Fruit fly (Drosophila melanogaster) whole organism, embryonic: Measurements from ENCODE around the gene ng2.

Experiments used
- Adf1 ChIP-seq: fragments of 200-800 bp; sonication (Bioruptor generic); IDR thresholded peaks from 2 replicates; pipeline ENCODE4 v1.3.6; 2022; ENCODE audit warnings: missing biosample characterization, missing genetic modification characterization
- Atf6 ChIP-seq: fragments of 200-800 bp; sonication (Bioruptor generic); IDR thresholded peaks from 2 replicates; pipeline ENCODE4 v1.3.6; 2022; ENCODE audit warnings: missing biosample characterization, missing genetic modification characterization
- Awh ChIP-seq: fragments of 200-800 bp; sonication (Bioruptor generic); IDR thresholded peaks from 2 replicates; pipeline ENCODE4, ENCODE4 v1.3.6; 2022; ENCODE audit warnings: missing biosample characterization, missing genetic modification characterization
- C15 ChIP-seq: fragments of 200-800 bp; sonication (Bioruptor generic); IDR thresholded peaks from 3 replicates; pipeline ENCODE4 v1.3.6; 2022; ENCODE audit warnings: missing biosample characterization, missing genetic modification characterization
- CG10147 ChIP-seq: fragments of 200-800 bp; sonication (Bioruptor generic); optimal IDR thresholded peaks from 2 replicates; lab custom pipeline; 2019; ENCODE audit warnings: missing biosample characterization, mild to moderate bottlenecking, missing genetic modification characterization, moderate library complexity
- CG10431 ChIP-seq: fragments of 200-800 bp; sonication (Bioruptor generic); optimal IDR thresholded peaks from 3 replicates; lab custom pipeline; 2018; ENCODE audit warnings: missing biosample characterization, mild to moderate bottlenecking, missing genetic modification characterization
- CG10654 ChIP-seq: fragments of 200-800 bp; sonication (Bioruptor generic); optimal IDR thresholded peaks from 2 replicates; lab custom pipeline; 2016; ENCODE audit warnings: missing biosample characterization, missing genetic modification characterization
- CG11085 ChIP-seq: fragments of 200-800 bp; sonication (Bioruptor generic); IDR thresholded peaks from 2 replicates; pipeline ENCODE4 v1.3.6; 2022; ENCODE audit warnings: missing biosample characterization, missing genetic modification characterization
- CG11504 ChIP-seq: fragments of 200-800 bp; sonication (Bioruptor generic); optimal IDR thresholded peaks from 3 replicates; lab custom pipeline; 2019; ENCODE audit warnings: missing biosample characterization, mild to moderate bottlenecking, missing genetic modification characterization, moderate library complexity
- CG12071 ChIP-seq: fragments of 200-800 bp; sonication (Bioruptor generic); optimal IDR thresholded peaks from 3 replicates; lab custom pipeline; 2018; ENCODE audit warnings: missing biosample characterization, mild to moderate bottlenecking, missing genetic modification characterization
- CG12104 ChIP-seq: fragments of 200-800 bp; sonication (Bioruptor generic); optimal IDR thresholded peaks from 3 replicates; lab custom pipeline; 2016; ENCODE audit warnings: missing biosample characterization, missing genetic modification characterization
- CG1602 ChIP-seq: fragments of 200-800 bp; sonication (Bioruptor generic); optimal IDR thresholded peaks from 3 replicates; lab custom pipeline; 2016; ENCODE audit warnings: missing biosample characterization, missing genetic modification characterization
- CG16815 ChIP-seq: fragments of 200-800 bp; sonication (Bioruptor generic); optimal IDR thresholded peaks from 3 replicates; lab custom pipeline; 2017; ENCODE audit warnings: missing biosample characterization, mild to moderate bottlenecking, missing genetic modification characterization
- CG18764 ChIP-seq: fragments of 200-800 bp; sonication (Bioruptor generic); optimal IDR thresholded peaks from 3 replicates; lab custom pipeline; 2016; ENCODE audit warnings: missing biosample characterization, missing genetic modification characterization
- CG2712 ChIP-seq: fragments of 200-800 bp; optimal IDR thresholded peaks from 3 replicates; lab custom pipeline; 2019; ENCODE audit warnings: missing biosample characterization, mild to moderate bottlenecking, missing genetic modification characterization, moderate library complexity
- CG2889 ChIP-seq: fragments of 200-800 bp; sonication (Bioruptor generic); IDR thresholded peaks from 3 replicates; pipeline ENCODE4 v1.3.6; 2022; ENCODE audit warnings: missing biosample characterization, missing genetic modification characterization
- CG30020 ChIP-seq: fragments of 200-800 bp; optimal IDR thresholded peaks from 2 replicates; lab custom pipeline; 2019; ENCODE audit warnings: missing biosample characterization, mild to moderate bottlenecking, missing genetic modification characterization, moderate library complexity
- CG32532 ChIP-seq: fragments of 200-800 bp; sonication (Bioruptor generic); IDR thresholded peaks from 2 replicates; pipeline ENCODE4 v1.3.6; 2022; ENCODE audit warnings: missing biosample characterization, missing genetic modification characterization
- CG34224 ChIP-seq: fragments of 200-800 bp; sonication (Bioruptor generic); IDR thresholded peaks from 3 replicates; pipeline ENCODE4 v1.3.6; 2022; ENCODE audit warnings: missing biosample characterization, missing genetic modification characterization; ENCODE audit not compliant: partially characterized antibody
- CG42726 ChIP-seq: fragments of 200-800 bp; sonication (Bioruptor generic); IDR thresholded peaks from 2 replicates; pipeline ENCODE4 v1.3.6; 2022; ENCODE audit warnings: missing biosample characterization, missing genetic modification characterization; ENCODE audit not compliant: partially characterized antibody
- CG4360 ChIP-seq: fragments of 200-800 bp; sonication (Bioruptor generic); IDR thresholded peaks from 2 replicates; pipeline ENCODE4 v1.3.6; 2022; ENCODE audit warnings: missing biosample characterization, missing genetic modification characterization
- CG5180 ChIP-seq: fragments of 200-800 bp; sonication (Bioruptor generic); optimal IDR thresholded peaks from 3 replicates; lab custom pipeline; 2017; ENCODE audit warnings: missing biosample characterization, missing genetic modification characterization, mild to moderate bottlenecking, moderate library complexity, missing genetic modification reagents
- CG8089 ChIP-seq: fragments of 200-800 bp; sonication (Bioruptor generic); optimal IDR thresholded peaks from 3 replicates; lab custom pipeline; 2016; ENCODE audit warnings: missing biosample characterization, missing genetic modification characterization
- CG9437 ChIP-seq: fragments of 200-800 bp; sonication (Bioruptor generic); optimal IDR thresholded peaks from 2 replicates; lab custom pipeline; 2018; ENCODE audit warnings: missing biosample characterization, mild to moderate bottlenecking, missing genetic modification characterization
- CTCF ChIP-seq: fragments of 200-800 bp; sonication (Bioruptor generic); optimal IDR thresholded peaks from 2 replicates; lab custom pipeline; 2017; ENCODE audit warnings: missing biosample characterization, mild to moderate bottlenecking, missing genetic modification characterization, moderate library complexity
- Dll ChIP-seq: fragments of 200-800 bp; sonication (Bioruptor generic); IDR thresholded peaks from 4 replicates; pipeline ENCODE4 v1.3.6; 2022; ENCODE audit warnings: missing biosample characterization, missing genetic modification characterization; ENCODE audit not compliant: partially characterized antibody
- HHEX ChIP-seq: fragments of 200-800 bp; sonication (Bioruptor generic); optimal IDR thresholded peaks from 3 replicates; lab custom pipeline; 2017; ENCODE audit warnings: missing biosample characterization, mild to moderate bottlenecking, missing genetic modification characterization, missing genetic modification reagents
- Med ChIP-seq: fragments of 200-800 bp; sonication (Bioruptor generic); peaks from one replicate; lab custom pipeline; 2016; ENCODE audit warnings: missing biosample characterization, missing genetic modification characterization, mild to moderate bottlenecking, inconsistent platforms, moderate library complexity
- Myb ChIP-seq: fragments of 200-800 bp; sonication (Bioruptor generic); optimal IDR thresholded peaks from 2 replicates; lab custom pipeline; 2016; ENCODE audit warnings: missing biosample characterization, missing genetic modification characterization
- Nf-YB ChIP-seq: fragments of 200-800 bp; sonication (Bioruptor generic); optimal IDR thresholded peaks from 3 replicates; lab custom pipeline; 2019; ENCODE audit warnings: missing biosample characterization, mild to moderate bottlenecking, missing genetic modification characterization, moderate library complexity
- PHDP ChIP-seq: fragments of 200-800 bp; sonication (Bioruptor generic); optimal IDR thresholded peaks from 3 replicates; lab custom pipeline; 2018; ENCODE audit warnings: missing biosample characterization, mild to moderate bottlenecking, missing genetic modification characterization, moderate library complexity
- Rfx ChIP-seq: fragments of 200-800 bp; sonication (Bioruptor generic); IDR thresholded peaks from 2 replicates; pipeline ENCODE4 v1.3.6; 2022; ENCODE audit warnings: missing biosample characterization, missing genetic modification characterization
- Rx ChIP-seq: fragments of 200-800 bp; sonication (Bioruptor generic); IDR thresholded peaks from 2 replicates; pipeline ENCODE4 v1.3.6; 2022; ENCODE audit warnings: missing biosample characterization, missing genetic modification characterization
- Sox100B ChIP-seq: fragments of 200-800 bp; sonication (Bioruptor generic); optimal IDR thresholded peaks from 3 replicates; lab custom pipeline; 2018; ENCODE audit warnings: missing biosample characterization, mild to moderate bottlenecking, missing genetic modification characterization
- Xbp1 ChIP-seq: fragments of 200-800 bp; sonication (Bioruptor generic); optimal IDR thresholded peaks from 3 replicates; lab custom pipeline; 2016; ENCODE audit warnings: missing biosample characterization, mild to moderate bottlenecking, missing genetic modification characterization
- dan ChIP-seq: fragments of 200-800 bp; sonication (Bioruptor generic); IDR thresholded peaks from 2 replicates; pipeline ENCODE4 v1.3.6; 2022; ENCODE audit warnings: missing biosample characterization, missing genetic modification characterization
- dmrt99B ChIP-seq: fragments of 200-800 bp; sonication (Bioruptor generic); optimal IDR thresholded peaks from 2 replicates; lab custom pipeline; 2018; ENCODE audit warnings: missing biosample characterization, mild to moderate bottlenecking, missing genetic modification characterization, moderate library complexity
- dpn ChIP-seq, 2 experiments: fragments of 200-800 bp; sonication (Bioruptor generic); optimal IDR thresholded peaks; 3 replicates each; lab custom pipeline; 2016; ENCODE audit warnings: missing biosample characterization in 2 of 2, missing genetic modification characterization in 2 of 2
- esg ChIP-seq: fragments of 200-800 bp; sonication (Bioruptor generic); conservative IDR thresholded peaks from 2 replicates; pipeline ENCODE4 v1.3.6; 2022; ENCODE audit warnings: missing biosample characterization, missing genetic modification characterization
- fd96Cb ChIP-seq: fragments of 200-800 bp; sonication (Bioruptor generic); optimal IDR thresholded peaks from 2 replicates; lab custom pipeline; 2018; ENCODE audit warnings: missing biosample characterization, mild to moderate bottlenecking, missing genetic modification characterization, moderate library complexity
- gce ChIP-seq: fragments of 200-800 bp; sonication (Bioruptor generic); IDR thresholded peaks from 3 replicates; pipeline ENCODE4 v1.3.6; 2022; ENCODE audit warnings: missing biosample characterization, missing genetic modification characterization
- mam ChIP-seq: fragments of 200-800 bp; sonication (Bioruptor generic); optimal IDR thresholded peaks from 3 replicates; lab custom pipeline; 2016; ENCODE audit warnings: missing biosample characterization, missing genetic modification characterization
- scrt ChIP-seq: fragments of 200-800 bp; sonication (Bioruptor generic); optimal IDR thresholded peaks from 2 replicates; lab custom pipeline; 2018; ENCODE audit warnings: missing biosample characterization, mild to moderate bottlenecking, missing genetic modification characterization, moderate library complexity
- slbo ChIP-seq: fragments of 200-800 bp; sonication (Bioruptor generic); IDR thresholded peaks from 2 replicates; pipeline ENCODE4 v1.3.6; 2022; ENCODE audit warnings: missing biosample characterization, missing genetic modification characterization
- stwl ChIP-seq: fragments of 200-800 bp; sonication (Bioruptor generic); optimal IDR thresholded peaks from 3 replicates; lab custom pipeline; 2018; ENCODE audit warnings: missing biosample characterization, mild to moderate bottlenecking, missing genetic modification characterization, moderate library complexity
- toy ChIP-seq: fragments of 200-800 bp; sonication (Bioruptor generic); IDR thresholded peaks from 2 replicates; pipeline ENCODE4 v1.3.6; 2022; ENCODE audit warnings: missing biosample characterization, missing genetic modification characterization
- ttk ChIP-seq: fragments of 200-800 bp; sonication (Bioruptor generic); IDR thresholded peaks from 2 replicates; pipeline ENCODE4 v2.1.2; 2022; ENCODE audit warnings: missing biosample characterization, missing genetic modification characterization
- tx ChIP-seq: fragments of 200-800 bp; sonication (Bioruptor generic); optimal IDR thresholded peaks from 2 replicates; lab custom pipeline; 2016; ENCODE audit warnings: missing biosample characterization, missing genetic modification characterization
- wor ChIP-seq: fragments of 200-800 bp; sonication (Bioruptor generic); IDR thresholded peaks from 2 replicates; pipeline ENCODE4 v1.3.6; 2022; ENCODE audit warnings: missing biosample characterization, missing genetic modification characterization

ng2 gene

DNA sequence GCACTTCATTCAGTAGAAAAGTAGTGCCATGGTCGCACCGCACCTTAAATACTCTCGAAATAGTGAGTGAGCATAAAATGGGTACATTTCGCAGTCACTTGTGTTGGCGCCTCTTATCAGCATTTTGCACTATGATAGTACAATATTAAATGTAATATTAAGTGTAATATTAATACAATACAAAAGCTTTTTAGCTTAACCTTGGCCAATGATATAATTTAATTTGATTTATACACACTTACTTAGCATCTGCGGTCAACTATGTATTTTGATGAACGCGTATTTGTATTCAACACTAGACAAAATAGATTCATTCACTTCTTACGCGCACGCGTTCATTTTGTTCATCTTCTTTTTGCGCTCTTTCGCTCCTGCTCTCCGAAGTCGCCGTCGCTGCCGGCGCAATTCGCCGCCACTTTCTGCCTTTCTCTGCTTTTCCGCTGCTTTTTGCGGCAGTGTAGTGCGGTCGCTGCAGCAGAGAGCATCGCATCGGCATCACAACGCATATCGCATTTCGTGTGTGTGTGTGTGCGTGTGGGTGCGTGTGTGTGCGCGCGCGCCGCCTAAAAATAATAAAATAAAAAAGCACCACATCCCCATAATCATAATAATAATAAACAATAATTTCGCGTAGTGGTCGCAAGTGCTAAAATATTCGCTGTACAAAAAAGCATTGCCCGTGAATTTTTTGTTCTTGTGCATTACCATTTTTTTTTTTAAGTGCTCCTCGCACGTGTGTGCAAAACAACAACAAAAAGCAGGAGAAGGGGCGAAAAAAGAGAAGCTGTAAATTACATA, 48.7 kb upstream of the ng2 start (continued):
- peak; percentile 1 for TF ChIP-seq CG10654
- TF ChIP-seq slbo (GFP tag; lab: Robert Waterston, UW) = peak; percentile 53
- no peak for TF ChIP-seq CG8089 (GFP tag; lab: Kevin White, UChicago)
- TF ChIP-seq CG42726 (GFP tag; lab: Robert Waterston, UW) = 0 out of 2 replicates have a peak, but pooled peaks have one; percentile 8
- 0 out of 3 replicates have a peak, but pooled peaks have one; percentile 54 for TF ChIP-seq gce (GFP tag; lab: Robert Waterston, UW)
- peak; percentile 45 for TF ChIP-seq Xbp1 (GFP tag; lab: Kevin White, UChicago)
- TF ChIP-seq HHEX = peak; percentile 38
- TF ChIP-seq ttk = 0 out of 2 replicates have a peak, but pooled peaks have one; percentile 28
- peak; percentile 49 for TF ChIP-seq CG2712 (tag; lab: Kevin White, UChicago)
- TF ChIP-seq CG12104 (GFP tag; lab: Kevin White, UChicago) = no peak
- peak; percentile 52; the same call in 1 of the 2 replicates for TF ChIP-seq Awh
- TF ChIP-seq toy = no peak
- TF ChIP-seq CTCF = no peak
- no peak for TF ChIP-seq CG16815 (GFP tag; lab: Kevin White, UChicago)
- TF ChIP-seq Rx = 0 out of 2 replicates have a peak, but pooled peaks have one; percentile 14
- TF ChIP-seq scrt = peak; percentile 22
- no peak for TF ChIP-seq CG5180 (GFP tag; lab: Kevin White, UChicago)
- peak; percentile 32; the same call in 1 of the 2 replicates for TF ChIP-seq wor (GFP tag; lab: Robert Waterston, UW)
- peak; percentile 3 for TF ChIP-seq CG10431 (GFP tag; lab: Kevin White, UChicago)
- TF ChIP-seq CG9437 (GFP tag; lab: Kevin White, UChicago) = peak; percentile 40
- TF ChIP-seq Dll = no peak
- peak; percentile 15 for TF ChIP-seq CG1602
- TF ChIP-seq CG10147 (GFP tag; lab: Kevin White, UChicago) = peak; percentile 62
- TF ChIP-seq Atf6 (GFP tag; lab: Robert Waterston, UW) = peak; percentile 38; the same call in 1 of the 2 replicates
- no peak for TF ChIP-seq CG34224 (GFP tag; lab: Robert Waterston, UW)
- no peak for TF ChIP-seq CG12071 (GFP tag; lab: Kevin White, UChicago)
- no peak for TF ChIP-seq CG18764 (GFP tag; lab: Kevin White, UChicago)
- no peak for TF ChIP-seq CG30020
- peak; percentile 85 for TF ChIP-seq Med (GFP tag; lab: Kevin White, UChicago)
- peak; percentile 61 for TF ChIP-seq CG4360 (GFP tag; lab: Robert Waterston, UW)
- TF ChIP-seq Nf-YB = peak; percentile 3
- peak; percentile 30; the same call in 1 of the 2 replicates for TF ChIP-seq esg (GFP tag; lab: Robert Waterston, UW)
- peak; percentile 63 for TF ChIP-seq Sox100B (GFP tag; lab: Kevin White, UChicago)
- peak; percentile 46 for TF ChIP-seq PHDP
- peak; percentile 52 for TF ChIP-seq dmrt99B
- peak; percentile 46 for TF ChIP-seq fd96Cb
- TF ChIP-seq C15 (GFP tag; lab: Robert Waterston, UW) = no peak
- TF ChIP-seq tx = no peak
- TF ChIP-seq dan (GFP tag; lab: Robert Waterston, UW) = no peak
- TF ChIP-seq CG2889 (GFP tag; lab: Robert Waterston, UW) = peak; percentile 18; the same call in 1 of the 3 replicates
- peak; percentile 91 for TF ChIP-seq Adf1 (GFP tag; lab: Robert Waterston, UW)
- peak in 1 of 2 experiments; percentile 15 for TF ChIP-seq dpn (GFP tag; optimal IDR thresholded peaks at IDR 0.05; lab: Kevin White, UChicago)
- TF ChIP-seq stwl = peak; percentile 7
- 0 out of 2 replicates have a peak, but pooled peaks have one; percentile 22 for TF ChIP-seq CG32532
- no peak for TF ChIP-seq mam (GFP tag; lab: Kevin White, UChicago)
- peak; percentile 59 for TF ChIP-seq CG11504 (tag; lab: Kevin White, UChicago)
- no peak for TF ChIP-seq Myb (GFP tag; lab: Kevin White, UChicago)
- TF ChIP-seq Rfx (GFP tag; lab: Robert Waterston, UW) = 0 out of 2 replicates have a peak, but pooled peaks have one; percentile 22
- 0 out of 2 replicates have a peak, but pooled peaks have one; percentile 13 for TF ChIP-seq CG11085 (GFP tag; lab: Robert Waterston, UW)
